Worm (Caenorhabditis elegans) whole organism, L4 larva: ENCODE results near the gene Y44A6D.7.

Source experiments
- ceh-20 ChIP-seq: fragments of 200-800 bp; sonication (Bioruptor generic); IDR thresholded peaks from 2 replicates; pipeline ENCODE4 v1.3.6; 2022; ENCODE audit warnings: missing genetic modification reagents, missing genetic modification characterization, missing compliant biosample characterization
- ceh-32 ChIP-seq: sonication (generic microtip); optimal IDR thresholded peaks from 2 replicates; lab custom pipeline; 2016; ENCODE audit warnings: mild to moderate bottlenecking, missing genetic modification characterization, missing compliant biosample characterization; ENCODE audit not compliant: poor library complexity
- ces-1 ChIP-seq: fragments of 150-350 bp; sonication (generic microtip); optimal IDR thresholded peaks from 4 replicates; lab custom pipeline; 2014; ENCODE audit warnings: missing biosample characterization, missing genetic modification reagents, missing genetic modification characterization
- fos-1 ChIP-seq: fragments of 150-350 bp; optimal IDR thresholded peaks from 2 replicates; lab custom pipeline; 2014; ENCODE audit warnings: missing biosample characterization, missing genetic modification characterization
- lin-39 ChIP-seq: fragments of 150-350 bp; optimal IDR thresholded peaks from 2 replicates; lab custom pipeline; 2014; ENCODE audit warnings: missing biosample characterization, missing genetic modification reagents, missing genetic modification characterization
- mxl-2 ChIP-seq: fragments of 200-800 bp; sonication (Bioruptor generic); conservative IDR thresholded peaks from 2 replicates; pipeline ENCODE4 v1.3.6; 2022; ENCODE audit warnings: missing genetic modification reagents, missing genetic modification characterization, missing compliant biosample characterization
- snpc-4 ChIP-seq: fragments of 150-350 bp; optimal IDR thresholded peaks from 2 replicates; lab custom pipeline; 2014; ENCODE audit warnings: missing biosample characterization, missing genetic modification characterization
- zag-1 ChIP-seq: fragments of 150-350 bp; optimal IDR thresholded peaks from 2 replicates; lab custom pipeline; 2014; ENCODE audit warnings: missing biosample characterization, missing genetic modification characterization
- ztf-11 ChIP-seq: fragments of 150-350 bp; optimal IDR thresholded peaks from 2 replicates; lab custom pipeline; 2014; ENCODE audit warnings: missing biosample characterization, missing genetic modification characterization

DNA sequence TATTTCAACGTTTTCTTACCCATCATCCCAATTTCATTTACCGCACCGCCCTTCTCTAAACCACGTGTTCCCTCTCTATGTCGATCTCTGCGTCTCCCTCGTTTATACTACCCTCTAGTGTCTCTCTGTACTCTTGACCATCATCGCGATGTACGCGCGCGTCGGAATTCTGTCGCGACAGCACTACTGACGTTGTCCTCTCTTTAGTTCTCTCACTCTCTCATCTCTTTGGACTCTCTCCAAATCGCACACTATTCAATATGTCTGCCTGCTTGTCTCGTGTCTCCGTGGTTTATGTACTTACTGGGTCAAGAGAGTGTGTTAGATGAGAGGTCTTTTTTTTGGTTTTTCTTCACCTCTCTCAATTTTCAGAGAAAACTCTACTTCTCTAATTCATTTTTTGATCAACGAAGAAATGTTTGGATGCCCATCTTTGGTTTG lies 36.2 kb upstream of the Y44A6D.7 start:
- TF ChIP-seq ztf-11 (tag; lab: Kevin White, UChicago): no peak
- peak; percentile 93; the same call in 1 of the 2 replicates for TF ChIP-seq ceh-20
- peak; percentile 7 for TF ChIP-seq snpc-4 (tag; lab: Kevin White, UChicago)
- TF ChIP-seq lin-39: no peak
- peak; percentile 69 for TF ChIP-seq ces-1
- TF ChIP-seq zag-1 (tag; lab: Kevin White, UChicago): peak; percentile 20
- TF ChIP-seq fos-1: no peak
- peak; percentile 69 for TF ChIP-seq ceh-32 (tag; lab: Kevin White, UChicago)
- TF ChIP-seq mxl-2 (GFP tag; lab: Robert Waterston, UW): no peak
